Fruit fly (Drosophila melanogaster): ENCODE measurements around the gene RpS14b.

The RpS14b gene

dm6 chrX:7893411-7894122, 41.1 kb upstream of the RpS14b start, which contains the start of the genes CG45089, ND-MNLL and p115 (continued):
- peak; percentile 33 for TF ChIP-seq Meics (GFP tag; optimal IDR thresholded peaks at IDR 0.05)

- no peak for TF ChIP-seq Dfd (GFP tag; optimal IDR thresholded peaks at IDR 0.05)
- TF ChIP-seq NFAT (GFP tag; IDR thresholded peaks at IDR 0.05): no peak
- peak; percentile 53 for TF ChIP-seq sens (GFP tag)
- peak; percentile 65 for TF ChIP-seq Ets65A (GFP tag)
- 0 out of 3 replicates have a peak, but pooled peaks have one; percentile 10 for TF ChIP-seq Opbp (GFP tag; IDR thresholded peaks at IDR 0.05; ENCODE audit: partially characterized antibody)
- TF ChIP-seq cato (GFP tag; optimal IDR thresholded peaks at IDR 0.05; ENCODE audit: borderline replicate concordance): no peak
Observed at dm6 chrX:7900659-7901058, 34.0 kb upstream of the RpS14b start.

DNA sequence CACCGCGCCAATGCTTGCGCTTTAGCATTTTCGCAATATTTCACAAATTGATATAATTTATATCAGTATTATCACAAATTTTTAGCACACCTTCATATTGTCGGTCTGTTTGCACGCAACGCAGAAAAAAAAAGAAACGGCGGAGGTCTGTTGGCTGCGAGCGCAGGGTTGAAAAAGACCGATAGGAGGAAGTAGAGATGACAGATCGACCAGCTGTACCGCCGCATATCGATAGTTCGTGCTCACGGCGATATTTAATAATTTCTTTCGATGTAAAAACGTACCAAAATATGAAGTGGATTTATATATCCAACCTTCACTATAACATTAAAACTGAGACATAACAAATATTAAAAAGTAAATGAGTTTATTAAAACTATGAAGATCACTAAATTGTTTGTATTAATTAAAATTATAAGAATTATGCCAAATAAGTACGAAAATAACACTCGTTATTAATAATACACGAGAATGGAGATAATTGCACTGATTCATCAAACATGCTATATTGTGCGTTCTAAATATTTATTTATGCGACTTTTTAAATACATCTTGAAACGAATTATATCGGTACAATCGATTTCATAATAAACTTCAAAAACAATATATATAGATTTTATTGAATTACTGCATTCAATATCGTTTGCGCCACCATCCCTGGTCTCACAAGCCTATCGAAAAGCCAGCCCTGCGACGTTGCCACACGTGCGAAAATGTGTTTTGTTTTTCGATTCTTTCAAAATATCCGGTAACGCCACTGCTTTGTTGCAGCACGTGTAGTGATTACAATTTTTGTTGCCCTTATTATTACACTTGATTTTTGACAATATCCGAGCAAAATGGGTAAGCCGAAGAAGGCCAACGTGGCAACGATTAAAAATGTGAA, 33.3 kb upstream of the RpS14b start, which contains the start of the genes RpS6 and bys:
TSS of gene RpS6 (minus strand) at position 179 of the 886 bp plus-strand sequence.
TSS of gene bys (plus strand) at position 728 of the 886 bp plus-strand sequence.
- TF ChIP-seq Rfx (GFP tag; IDR thresholded peaks at IDR 0.05): peak; percentile 79
- no peak for TF ChIP-seq Adf1 (GFP tag; IDR thresholded peaks at IDR 0.05)
- TF ChIP-seq CG1832 (GFP tag; optimal IDR thresholded peaks at IDR 0.05): no peak
- TF ChIP-seq Fer3 (tag; optimal IDR thresholded peaks at IDR 0.05): peak; percentile 57
- peak; percentile 70 for TF ChIP-seq CG34224 (GFP tag; IDR thresholded peaks at IDR 0.05; ENCODE audit: partially characterized antibody)
- peak; percentile 87 for TF ChIP-seq CG16813 (GFP tag; IDR thresholded peaks at IDR 0.05; ENCODE audit: partially characterized antibody)
- peak; percentile 58 for TF ChIP-seq hbn (GFP tag; IDR thresholded peaks at IDR 0.05; ENCODE audit: partially characterized antibody)
- no peak for TF ChIP-seq sima (GFP tag; optimal IDR thresholded peaks at IDR 0.05)
- TF ChIP-seq Sin3A (optimal IDR thresholded peaks at IDR 0.05): peak; percentile 21
- no peak for TF ChIP-seq cas (GFP tag; IDR thresholded peaks at IDR 0.05)
- TF ChIP-seq CG5953 (GFP tag; IDR thresholded peaks at IDR 0.05): 0 out of 2 replicates have a peak, but pooled peaks have one; percentile 8
- no peak for TF ChIP-seq TFAM (GFP tag; optimal IDR thresholded peaks at IDR 0.05)
- peak; percentile 12; the same call in 1 of the 2 replicates for TF ChIP-seq wdn (GFP tag; IDR thresholded peaks at IDR 0.05)
- no peak for TF ChIP-seq CTCF (GFP tag; optimal IDR thresholded peaks at IDR 0.05)
- TF ChIP-seq CG15601 (tag; optimal IDR thresholded peaks at IDR 0.05): peak; percentile 10
- no peak for TF ChIP-seq CG1792 (GFP tag; optimal IDR thresholded peaks at IDR 0.05)
- TF ChIP-seq HmgD (GFP tag; optimal IDR thresholded peaks at IDR 0.05): no peak
- no peak for TF ChIP-seq peb (GFP tag; IDR thresholded peaks at IDR 0.05)
- peak; percentile 74 for TF ChIP-seq Max (GFP tag; optimal IDR thresholded peaks at IDR 0.05)
- 0 out of 3 replicates have a peak, but pooled peaks have one; percentile 32 for TF ChIP-seq Optix (GFP tag; IDR thresholded peaks at IDR 0.05)
- no peak for TF ChIP-seq CG1602 (GFP tag; optimal IDR thresholded peaks at IDR 0.05)
- peak; percentile 30; the same call in 1 of the 2 replicates for TF ChIP-seq lmd (GFP tag; IDR thresholded peaks at IDR 0.05)
- TF ChIP-seq Camta (GFP tag; optimal IDR thresholded peaks at IDR 0.05): no peak
- TF ChIP-seq CG13123 (GFP tag; optimal IDR thresholded peaks at IDR 0.05): no peak
- peak; percentile 63 for TF ChIP-seq CG10267 (tag; optimal IDR thresholded peaks at IDR 0.05)
- no peak for TF ChIP-seq CG4404 (GFP tag; IDR thresholded peaks at IDR 0.05)
- no peak for TF ChIP-seq salm (tag; optimal IDR thresholded peaks at IDR 0.05)
- TF ChIP-seq CG2875 (GFP tag; optimal IDR thresholded peaks at IDR 0.05): peak; percentile 55
- peak; percentile 59 for TF ChIP-seq CG17912 (GFP tag; optimal IDR thresholded peaks at IDR 0.05)
- TF ChIP-seq ERR (GFP tag; optimal IDR thresholded peaks at IDR 0.05): no peak
- TF ChIP-seq CG13296 (GFP tag; optimal IDR thresholded peaks at IDR 0.05): peak; percentile 66
- peak; percentile 43; the same call in 1 of the 2 replicates for TF ChIP-seq Awh (GFP tag; IDR thresholded peaks at IDR 0.05)
- no peak for TF ChIP-seq cad (GFP tag; optimal IDR thresholded peaks at IDR 0.05)
- peak; percentile 32 for TF ChIP-seq CG8944 (GFP tag; optimal IDR thresholded peaks at IDR 0.05)
- peak; percentile 82 for TF ChIP-seq CG17361 (GFP tag; IDR thresholded peaks at IDR 0.05)
- no peak for TF ChIP-seq CG12299 (tag; optimal IDR thresholded peaks at IDR 0.05)
- peak; percentile 22 for TF ChIP-seq CG15514 (GFP tag; optimal IDR thresholded peaks at IDR 0.05)
- TF ChIP-seq B-H1 (GFP tag; IDR thresholded peaks at IDR 0.05): peak; percentile 14; the same call in 1 of the 3 replicates
- no peak for TF ChIP-seq CG11696 (GFP tag; IDR thresholded peaks at IDR 0.05)
